Worm (Caenorhabditis elegans): ENCODE measurements around the gene C10A4.6.
A peak's percentile ranks its signal among the peaks of the same experiment; 100 is the strongest.
"Not testable (repeated sequence)": the region's sequence is repeated elsewhere in the genome, so short reads cannot be mapped to it uniquely, and the experiment has no call there.

C10A4.6 gene

DNA sequence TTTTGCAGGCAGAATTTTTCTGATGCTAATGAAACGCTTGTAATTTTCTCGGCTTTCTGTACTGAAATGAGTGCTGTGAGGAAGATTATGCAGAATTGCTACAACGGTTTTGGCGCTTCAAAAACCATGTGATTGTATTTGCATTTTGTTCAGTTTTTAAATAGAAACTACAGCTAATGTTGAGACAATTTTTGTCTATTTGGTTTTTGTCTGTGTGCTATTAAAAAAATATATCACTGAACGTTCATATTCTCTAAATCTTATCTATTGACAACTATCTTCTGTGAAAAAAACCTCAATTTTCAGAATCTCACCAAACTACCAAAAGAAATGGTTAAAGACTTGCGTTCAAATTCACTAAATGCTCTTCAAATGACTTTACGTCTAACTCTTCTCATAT is at the start of gene C10A4.6:
C10A4.6 (plus strand) TSS at position 301 of the 400 bp plus-strand sequence.
- TF ChIP-seq him-1 (tag; optimal IDR thresholded peaks at IDR 0.05) (no peak), W03F9.2 (tag; optimal IDR thresholded peaks at IDR 0.05) (no peak), dao-5 (tag; optimal IDR thresholded peaks at IDR 0.05) (no peak)

DNA sequence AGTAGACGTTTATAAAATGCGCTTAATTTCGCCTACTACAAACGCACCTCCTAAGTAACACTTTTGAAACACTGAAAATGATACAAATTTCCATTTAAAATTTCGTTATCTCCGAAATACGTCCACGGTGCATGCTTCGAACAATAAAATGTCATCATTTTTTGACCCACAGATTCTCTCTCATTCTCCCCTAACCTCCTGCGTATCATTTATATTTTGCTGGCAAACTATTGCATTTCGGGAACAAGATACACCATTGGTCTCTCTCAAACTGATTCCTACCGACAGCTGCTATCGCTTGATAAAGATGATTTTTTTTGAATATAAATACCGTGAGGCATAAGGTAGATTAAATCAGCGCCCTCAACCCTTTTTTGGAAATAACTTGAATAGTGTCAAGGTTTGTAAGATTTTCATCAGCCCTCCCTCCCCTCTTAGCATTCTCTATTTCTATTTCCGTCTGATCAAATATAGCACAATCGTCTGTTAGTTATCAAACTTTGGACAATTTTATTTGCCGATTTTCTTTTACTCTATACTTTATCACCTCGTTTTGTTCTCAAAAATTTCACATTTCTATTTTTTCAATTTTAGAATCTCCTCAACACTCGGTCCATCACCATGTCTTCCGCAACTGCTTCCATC is 49.3 kb upstream of the C10A4.6 start, which contains the start of gene C07D8.6:
C07D8.6 (plus strand) TSS at position 595 of the 645 bp plus-strand sequence.
- TF ChIP-seq W03F9.2 (tag; optimal IDR thresholded peaks at IDR 0.05) (peak; percentile 66), him-1 (tag; optimal IDR thresholded peaks at IDR 0.05) (no peak), dao-5 (tag; optimal IDR thresholded peaks at IDR 0.05) (no peak)

DNA sequence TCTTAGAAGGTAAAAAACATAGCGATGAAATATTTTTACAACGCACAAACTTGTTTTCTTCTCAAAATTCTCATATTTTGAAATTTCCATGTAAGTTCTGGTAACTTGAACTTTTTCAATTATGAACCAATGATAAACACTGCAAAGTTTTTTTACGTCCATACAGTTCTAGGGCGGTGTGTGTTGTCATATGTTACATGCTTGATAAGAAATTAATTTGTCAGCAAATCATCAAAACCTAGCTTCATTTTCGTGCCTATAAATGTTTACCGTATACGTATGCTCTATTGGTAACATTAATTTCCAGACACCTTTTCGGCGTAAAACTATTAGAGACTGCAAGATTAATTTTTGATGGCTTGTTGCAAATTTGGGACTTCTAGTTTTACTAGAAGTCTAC is 47.2 kb upstream of the C10A4.6 start:
- TF ChIP-seq dao-5 (tag; optimal IDR thresholded peaks at IDR 0.05): no peak
- TF ChIP-seq W03F9.2 (tag; optimal IDR thresholded peaks at IDR 0.05): no peak
- TF ChIP-seq him-1 (tag; optimal IDR thresholded peaks at IDR 0.05): no peak

DNA sequence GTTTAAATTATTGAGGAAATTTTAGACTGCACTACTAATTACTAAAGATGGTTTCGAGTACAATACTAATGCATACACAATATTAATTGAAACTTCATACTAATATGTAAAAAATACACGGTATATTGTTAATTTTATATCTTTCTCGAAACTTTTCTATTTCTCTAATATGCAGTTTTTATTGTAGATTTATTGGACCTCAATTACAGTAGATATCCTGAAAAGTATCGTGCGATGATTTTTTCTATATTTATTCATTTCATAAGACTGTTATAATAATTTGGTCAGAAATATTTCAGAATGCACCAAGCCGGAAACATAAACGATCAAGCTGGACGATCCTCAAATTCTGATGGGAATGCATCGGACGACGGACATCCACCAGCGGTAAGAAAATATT is 46.6 kb upstream of the C10A4.6 start, which contains the start of gene C07D8.5:
C07D8.5 (plus strand) TSS at position 301 of the 400 bp plus-strand sequence.
- no peak for TF ChIP-seq dao-5 (tag; optimal IDR thresholded peaks at IDR 0.05)
- TF ChIP-seq W03F9.2 (tag; optimal IDR thresholded peaks at IDR 0.05): no peak
- no peak for TF ChIP-seq him-1 (tag; optimal IDR thresholded peaks at IDR 0.05)

DNA sequence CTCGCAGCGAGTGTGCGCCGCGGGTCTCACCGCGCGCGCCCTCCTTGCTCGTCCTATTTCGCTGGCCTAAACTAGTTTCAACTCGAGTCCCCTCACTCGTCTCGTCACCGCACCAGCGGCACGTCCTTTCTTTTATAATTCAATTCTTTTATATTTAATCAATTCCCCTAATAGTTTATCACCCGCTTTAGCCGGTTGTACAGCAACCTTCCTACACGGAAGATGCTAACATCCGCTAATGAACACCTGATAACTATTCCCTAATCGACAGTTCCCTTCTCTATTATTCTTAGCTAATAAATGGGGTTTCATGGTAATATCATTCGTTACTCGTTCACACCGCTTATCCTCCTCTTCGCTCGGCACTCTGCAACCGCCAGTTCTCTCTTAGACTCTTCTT is 25.1 kb upstream of the C10A4.6 start, which contains the start of gene C56G3.2:
C56G3.2 (plus strand) TSS at position 301 of the 400 bp plus-strand sequence.
- not testable (repeated sequence) for TF ChIP-seq W03F9.2, dao-5, him-1 (tag; optimal IDR thresholded peaks at IDR 0.05)

DNA sequence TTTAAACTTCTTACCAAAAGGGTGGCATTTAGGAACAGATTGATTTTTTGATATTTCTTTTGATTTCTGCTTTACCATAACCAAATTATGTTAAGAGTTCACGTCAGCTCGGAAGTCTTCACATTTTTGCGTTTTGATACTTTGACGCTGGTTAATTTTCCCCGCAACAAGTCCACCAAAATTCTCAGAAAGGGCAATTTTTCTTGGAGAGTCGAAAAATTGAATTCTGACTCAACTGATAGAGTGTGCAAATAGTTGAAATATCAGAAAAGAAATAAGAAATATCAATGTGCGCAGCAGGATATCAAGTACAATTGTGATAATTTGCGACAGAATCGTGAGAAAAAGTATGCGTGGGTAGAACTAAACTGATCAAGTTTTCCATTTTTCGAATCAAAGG is 20.6 kb upstream of the C10A4.6 start:
- TF ChIP-seq W03F9.2 (tag; optimal IDR thresholded peaks at IDR 0.05) (no peak), dao-5 (tag; optimal IDR thresholded peaks at IDR 0.05) (no peak), him-1 (tag; optimal IDR thresholded peaks at IDR 0.05) (no peak)

DNA sequence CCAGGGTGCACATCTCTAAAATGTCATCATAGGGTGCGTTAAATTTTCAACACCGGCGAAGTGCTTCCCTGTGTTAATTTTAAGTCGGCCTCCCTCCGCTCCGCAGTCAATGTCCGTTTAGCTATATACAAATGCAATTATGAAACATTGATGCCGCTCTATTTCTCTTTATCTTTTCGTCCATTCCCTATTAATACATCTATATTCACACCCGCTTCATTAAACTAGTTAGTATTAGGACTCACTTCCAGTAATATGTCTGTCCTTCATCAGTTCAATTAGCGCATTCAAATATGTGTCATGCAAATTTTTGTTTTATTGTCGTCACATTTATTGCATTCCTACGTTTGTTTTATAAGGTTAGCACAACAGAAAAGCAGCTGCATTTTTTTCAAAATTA is 18.4 kb upstream of the C10A4.6 start:
- TF ChIP-seq W03F9.2 (tag; optimal IDR thresholded peaks at IDR 0.05): no peak
- TF ChIP-seq dao-5 (tag; optimal IDR thresholded peaks at IDR 0.05): no peak
- TF ChIP-seq him-1 (tag; optimal IDR thresholded peaks at IDR 0.05): no peak

DNA sequence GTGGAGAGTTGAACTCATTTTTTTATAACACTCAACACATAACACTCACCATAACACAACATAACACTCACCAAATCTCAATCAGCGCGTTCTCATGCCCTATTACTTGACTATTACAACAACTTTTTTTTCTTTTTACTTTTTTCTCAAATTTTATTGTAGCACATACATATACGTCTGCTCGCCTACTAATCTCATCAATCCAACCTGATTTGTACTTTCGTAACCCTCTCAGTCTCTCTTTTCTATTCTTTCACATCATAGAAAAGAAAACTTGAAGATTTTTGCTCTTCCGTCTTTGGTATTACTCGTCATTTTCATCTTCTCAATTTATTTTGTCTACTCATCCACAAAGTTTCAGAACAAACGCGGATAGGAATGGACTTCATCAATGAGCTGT is 13.4 kb upstream of the C10A4.6 start, which contains the start of gene npr-8:
npr-8 (plus strand) TSS at position 362 of the 400 bp plus-strand sequence.
- TF ChIP-seq him-1 (tag; optimal IDR thresholded peaks at IDR 0.05): no peak
- TF ChIP-seq dao-5 (tag; optimal IDR thresholded peaks at IDR 0.05): no peak
- TF ChIP-seq W03F9.2 (tag; optimal IDR thresholded peaks at IDR 0.05): no peak

DNA sequence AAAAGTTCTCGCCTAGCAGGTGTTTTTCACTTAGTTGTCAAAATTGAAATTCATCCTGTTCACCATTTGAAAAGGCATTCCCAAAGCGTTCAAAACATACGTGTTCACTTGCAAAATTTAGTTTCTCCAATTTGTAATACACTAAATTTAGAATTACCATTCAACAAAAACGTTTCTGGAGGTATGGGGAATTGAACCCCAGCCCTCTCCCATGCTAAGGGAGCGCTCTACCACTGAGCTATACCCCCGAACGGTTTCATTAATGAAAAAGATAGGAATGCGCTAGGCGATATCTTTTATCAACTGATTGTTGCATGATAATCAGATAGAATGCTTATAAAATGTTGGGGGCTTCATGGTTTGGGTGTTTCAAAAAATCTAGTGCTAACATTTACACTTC is 11.8 kb upstream of the C10A4.6 start:
- no peak for TF ChIP-seq dao-5 (tag; optimal IDR thresholded peaks at IDR 0.05)

DNA sequence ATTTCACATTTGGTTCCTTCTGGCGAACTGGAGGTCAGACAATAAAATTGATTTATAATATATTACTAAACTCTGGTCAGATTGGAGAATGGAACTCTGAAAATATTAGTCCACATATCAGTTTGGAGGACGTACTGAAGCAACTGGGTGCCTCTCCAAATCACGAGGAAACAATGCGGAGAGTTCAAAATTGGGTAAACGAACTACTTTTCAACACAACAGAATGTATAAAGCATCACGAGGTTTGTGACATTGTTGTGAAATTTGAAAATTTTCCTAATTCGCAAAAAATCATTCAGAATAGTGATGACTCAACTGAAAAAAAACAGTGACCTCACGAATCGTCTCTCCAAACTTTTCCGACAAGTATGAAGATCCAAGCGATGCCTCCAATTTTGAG is 2.8 kb downstream of the C10A4.6 start, which contains the start of gene gad-2:
gad-2 (plus strand) TSS at position 301 of the 400 bp plus-strand sequence.
- no peak for TF ChIP-seq him-1 (tag; optimal IDR thresholded peaks at IDR 0.05)
- TF ChIP-seq dao-5 (tag; optimal IDR thresholded peaks at IDR 0.05): no peak
- TF ChIP-seq W03F9.2 (tag; optimal IDR thresholded peaks at IDR 0.05): no peak

DNA sequence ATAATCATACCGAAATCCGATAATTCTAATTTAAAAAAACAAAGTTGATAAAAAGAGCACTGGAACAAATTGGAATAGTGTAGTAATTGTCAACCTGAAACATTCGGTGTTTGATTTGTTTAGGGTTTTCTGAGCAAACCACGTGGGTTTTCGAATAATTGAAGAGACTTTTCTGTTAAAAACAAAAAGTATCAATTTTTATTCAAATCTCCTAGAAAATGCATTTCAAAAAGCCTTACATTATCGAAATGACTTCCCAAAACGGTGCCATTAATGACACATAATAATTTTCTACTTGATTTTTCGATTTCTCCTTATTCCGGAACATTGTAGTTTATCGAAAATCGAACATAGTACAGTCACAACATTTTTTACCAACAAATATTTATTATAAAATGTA is 7.6 kb downstream of the C10A4.6 start, which contains the start of gene C10A4.13:
C10A4.13 (minus strand) TSS at position 101 of the 400 bp plus-strand sequence.
- TF ChIP-seq dao-5 (tag; optimal IDR thresholded peaks at IDR 0.05): no peak
- no peak for TF ChIP-seq W03F9.2 (tag; optimal IDR thresholded peaks at IDR 0.05)
- TF ChIP-seq him-1 (tag; optimal IDR thresholded peaks at IDR 0.05): no peak

DNA sequence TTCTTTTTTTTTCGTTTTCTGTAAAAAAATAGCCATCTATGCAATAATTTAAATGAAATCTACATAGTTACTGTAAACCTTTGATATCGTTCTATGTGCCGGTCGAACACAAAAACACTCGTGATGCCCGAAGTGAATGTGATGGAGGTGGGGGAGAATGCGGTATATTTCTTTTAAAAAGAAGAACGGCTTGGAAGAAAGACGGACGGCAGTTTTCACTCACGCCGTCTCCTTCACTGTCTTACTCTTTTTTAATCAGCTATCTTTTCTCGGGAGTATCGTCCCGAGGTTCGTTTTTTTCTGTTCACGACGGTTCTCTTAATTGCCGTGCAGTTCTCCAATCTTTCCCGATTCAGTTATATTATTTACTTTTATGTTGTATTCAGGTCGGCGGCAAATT is 8.2 kb downstream of the C10A4.6 start, which contains the start of gene C10A4.10:
C10A4.10 (plus strand) TSS at position 301 of the 400 bp plus-strand sequence.
- TF ChIP-seq him-1 (tag; optimal IDR thresholded peaks at IDR 0.05) (no peak), W03F9.2 (tag; optimal IDR thresholded peaks at IDR 0.05) (no peak), dao-5 (tag; optimal IDR thresholded peaks at IDR 0.05) (no peak)

DNA sequence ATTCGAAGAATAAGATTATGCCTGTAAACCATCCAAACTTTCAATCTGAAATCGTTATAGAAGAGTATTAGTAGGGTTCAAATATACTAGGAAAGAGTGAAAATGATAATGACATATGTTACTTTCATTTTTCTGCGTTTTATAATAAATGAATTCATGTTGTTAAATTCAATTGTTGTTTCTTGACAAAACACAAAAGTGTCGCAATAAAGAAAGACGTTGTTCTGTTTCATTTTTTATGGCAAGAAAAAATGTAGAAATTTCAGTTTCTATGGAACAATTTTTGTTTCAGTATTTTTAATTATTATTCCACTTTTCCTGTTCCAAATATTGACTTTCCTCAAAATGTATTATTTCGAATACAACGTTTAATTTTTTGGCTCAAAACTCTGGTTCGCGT is 10.4 kb downstream of the C10A4.6 start, which contains the start of gene C10A4.4:
C10A4.4 (plus strand) TSS at position 301 of the 400 bp plus-strand sequence.
- TF ChIP-seq dao-5 (tag; optimal IDR thresholded peaks at IDR 0.05): no peak
- no peak for TF ChIP-seq him-1 (tag; optimal IDR thresholded peaks at IDR 0.05)
- TF ChIP-seq W03F9.2 (tag; optimal IDR thresholded peaks at IDR 0.05): no peak

DNA sequence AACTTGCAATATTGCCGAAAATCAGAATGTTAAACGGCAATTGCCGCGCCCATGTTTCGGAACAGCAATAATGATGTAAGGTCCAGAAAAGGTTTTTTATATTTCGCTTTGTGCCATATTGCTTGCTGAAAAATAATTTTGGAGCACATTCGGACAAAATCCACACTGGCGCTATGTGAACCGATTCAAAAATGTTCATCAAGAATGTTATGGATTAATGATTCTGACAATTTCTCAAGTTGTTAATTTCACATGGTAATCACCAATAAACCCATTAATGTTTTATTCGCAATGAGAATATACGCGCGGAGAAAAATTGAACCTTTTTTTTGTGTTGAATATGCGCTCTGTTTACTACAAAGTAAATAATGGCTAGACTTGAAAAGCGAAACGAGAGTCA is 14.2 kb downstream of the C10A4.6 start:
- TF ChIP-seq W03F9.2 (tag; optimal IDR thresholded peaks at IDR 0.05) (no peak), dao-5 (tag; optimal IDR thresholded peaks at IDR 0.05) (no peak), him-1 (tag; optimal IDR thresholded peaks at IDR 0.05) (no peak)
